Worm (Caenorhabditis elegans) whole organism, L4 larva: ENCODE measurements around the gene cnt-2.

Experiments
- D1046.2 ChIP-seq: fragments of 200-800 bp; sonication (Bioruptor generic); IDR thresholded peaks from 2 replicates; pipeline ENCODE4 v1.3.6; 2022; ENCODE audit warnings: missing genetic modification characterization, missing compliant biosample characterization
- F37D6.2 ChIP-seq: sonication (generic microtip); optimal IDR thresholded peaks from 2 replicates; lab custom pipeline; 2016; ENCODE audit warnings: mild to moderate bottlenecking, missing genetic modification characterization, missing compliant biosample characterization
- T20F7.1 ChIP-seq: fragments of 200-800 bp; sonication (Bioruptor generic); optimal IDR thresholded peaks from 2 replicates; lab custom pipeline; 2018; ENCODE audit warnings: mild to moderate bottlenecking, missing genetic modification characterization, missing compliant biosample characterization
- Y5F2A.4 ChIP-seq: fragments of 200-800 bp; sonication (Bioruptor generic); optimal IDR thresholded peaks from 2 replicates; lab custom pipeline; 2018; ENCODE audit warnings: mild to moderate bottlenecking, missing genetic modification characterization, missing compliant biosample characterization
- ama-1 ChIP-seq: fragments of 150-350 bp; optimal IDR thresholded peaks from 2 replicates; lab custom pipeline; 2014; ENCODE audit warnings: inconsistent platforms, mixed read lengths
- arid-1 ChIP-seq: fragments of 200-800 bp; sonication (Bioruptor generic); conservative IDR thresholded peaks from 2 replicates; pipeline ENCODE4 v1.3.6; 2022; ENCODE audit warnings: missing genetic modification reagents, missing genetic modification characterization, missing compliant biosample characterization
- ceh-44 ChIP-seq: fragments of 200-800 bp; sonication (Bioruptor generic); IDR thresholded peaks from 2 replicates; pipeline ENCODE4 v1.3.6; 2022; ENCODE audit warnings: missing genetic modification reagents, missing genetic modification characterization, missing compliant biosample characterization
- ceh-62 ChIP-seq: sonication (generic microtip); optimal IDR thresholded peaks from 2 replicates; lab custom pipeline; 2017; ENCODE audit warnings: missing biosample characterization, missing genetic modification characterization
- ceh-82 ChIP-seq: sonication (generic microtip); optimal IDR thresholded peaks from 2 replicates; lab custom pipeline; 2017; ENCODE audit warnings: missing biosample characterization, missing genetic modification characterization
- cey-2 ChIP-seq: sonication (generic microtip); optimal IDR thresholded peaks from 3 replicates; lab custom pipeline; 2017; ENCODE audit warnings: missing genetic modification characterization, mild to moderate bottlenecking, missing compliant biosample characterization, antibody characterized with exemption, borderline replicate concordance; ENCODE audit not compliant: insufficient read depth
- daf-16 ChIP-seq, 3 experiments: sonication (generic microtip); optimal IDR thresholded peaks; 2 replicates each; lab custom pipeline; 2016 to 2017; ENCODE audit warnings: missing genetic modification characterization in 3 of 3, missing genetic modification reagents in 3 of 3, mild to moderate bottlenecking in 2 of 3, missing compliant biosample characterization in 2 of 3, missing biosample characterization in 1 of 3, moderate library complexity in 1 of 3
- dmd-6 ChIP-seq: fragments of 200-800 bp; sonication (Bioruptor generic); IDR thresholded peaks from 2 replicates; pipeline ENCODE4 v1.3.6; 2022; ENCODE audit warnings: missing genetic modification reagents, missing genetic modification characterization, missing compliant biosample characterization
- dmd-8 ChIP-seq: fragments of 200-800 bp; sonication (Bioruptor generic); IDR thresholded peaks from 2 replicates; pipeline ENCODE4 v1.3.6; 2022; ENCODE audit warnings: missing genetic modification characterization, missing compliant biosample characterization
- dmd-9 ChIP-seq: fragments of 200-800 bp; sonication (Bioruptor generic); IDR thresholded peaks from 2 replicates; pipeline ENCODE4 v1.3.6; 2022; ENCODE audit warnings: missing genetic modification reagents, missing genetic modification characterization, missing compliant biosample characterization
- dve-1 ChIP-seq: sonication (generic microtip); optimal IDR thresholded peaks from 2 replicates; lab custom pipeline; 2017; ENCODE audit warnings: antibody characterized with exemption, mild to moderate bottlenecking, missing genetic modification characterization, missing compliant biosample characterization; ENCODE audit not compliant: insufficient read depth
- egl-27 ChIP-seq: sonication (generic microtip); optimal IDR thresholded peaks from 3 replicates; lab custom pipeline; 2017; ENCODE audit warnings: missing biosample characterization, missing genetic modification reagents, missing genetic modification characterization
- fkh-10 ChIP-seq: fragments of 150-350 bp; optimal IDR thresholded peaks from 2 replicates; lab custom pipeline; 2014; ENCODE audit warnings: missing biosample characterization, missing genetic modification reagents, missing genetic modification characterization
- fos-1 ChIP-seq: fragments of 150-350 bp; optimal IDR thresholded peaks from 2 replicates; lab custom pipeline; 2014; ENCODE audit warnings: missing biosample characterization, missing genetic modification characterization
- hif-1 ChIP-seq, 2 experiments: sonication (generic microtip); optimal IDR thresholded peaks; 2 replicates each; lab custom pipeline; 2016 to 2017; ENCODE audit warnings: missing compliant biosample characterization in 2 of 2, missing genetic modification characterization in 2 of 2, missing genetic modification reagents in 2 of 2, missing genotype in 2 of 2, mild to moderate bottlenecking in 1 of 2
- hmg-1.1 ChIP-seq: fragments of 200-800 bp; sonication (Bioruptor generic); IDR thresholded peaks from 2 replicates; pipeline ENCODE4 v1.3.6; 2022; ENCODE audit warnings: missing genetic modification reagents, missing genetic modification characterization, missing compliant biosample characterization
- lim-7 ChIP-seq: fragments of 200-800 bp; sonication (Bioruptor generic); IDR thresholded peaks from 2 replicates; pipeline ENCODE4 v1.3.6; 2022; ENCODE audit warnings: missing genetic modification characterization, missing compliant biosample characterization
- lin-38 ChIP-seq: fragments of 200-800 bp; sonication (Bioruptor generic); IDR thresholded peaks from 2 replicates; pipeline ENCODE4 v1.3.6; 2022; ENCODE audit warnings: missing genetic modification reagents, missing genetic modification characterization, missing compliant biosample characterization
- lin-39 ChIP-seq: fragments of 150-350 bp; optimal IDR thresholded peaks from 2 replicates; lab custom pipeline; 2014; ENCODE audit warnings: missing biosample characterization, missing genetic modification reagents, missing genetic modification characterization
- lir-3 ChIP-seq: sonication (generic microtip); optimal IDR thresholded peaks from 2 replicates; lab custom pipeline; 2016; ENCODE audit warnings: mild to moderate bottlenecking, missing genetic modification characterization, missing compliant biosample characterization
- mdl-1 ChIP-seq, 2 experiments: fragments of 150-350 bp in 1 of 2; sonication (generic microtip) in 1 of 2; optimal IDR thresholded peaks; 2 replicates each; lab custom pipeline; 2014 to 2017; ENCODE audit warnings: missing biosample characterization in 2 of 2, missing genetic modification characterization in 2 of 2
- mxl-3 ChIP-seq: fragments of 200-800 bp; sonication (Bioruptor generic); optimal IDR thresholded peaks from 2 replicates; lab custom pipeline; 2018; ENCODE audit warnings: mild to moderate bottlenecking, missing genetic modification characterization, missing compliant biosample characterization
- nhr-10 ChIP-seq: fragments of 150-350 bp; optimal IDR thresholded peaks from 2 replicates; lab custom pipeline; 2014; ENCODE audit warnings: missing biosample characterization, missing genetic modification characterization
- nhr-102 ChIP-seq: sonication (generic microtip); optimal IDR thresholded peaks from 2 replicates; lab custom pipeline; 2016; ENCODE audit warnings: mild to moderate bottlenecking, missing genetic modification characterization, moderate library complexity, missing compliant biosample characterization
- nhr-11 ChIP-seq: fragments of 150-350 bp; optimal IDR thresholded peaks from 2 replicates; lab custom pipeline; 2014; ENCODE audit warnings: missing biosample characterization, missing genetic modification characterization
- nhr-111 ChIP-seq: fragments of 200-800 bp; sonication (Bioruptor generic); optimal IDR thresholded peaks from 2 replicates; lab custom pipeline; 2018; ENCODE audit warnings: mild to moderate bottlenecking, missing genetic modification characterization, missing compliant biosample characterization
- nhr-237 ChIP-seq: sonication (generic microtip); optimal IDR thresholded peaks from 2 replicates; lab custom pipeline; 2017; ENCODE audit warnings: missing biosample characterization, missing genetic modification characterization
- nhr-25 ChIP-seq: sonication (generic microtip); optimal IDR thresholded peaks from 2 replicates; lab custom pipeline; 2017; ENCODE audit warnings: missing genetic modification characterization, mild to moderate bottlenecking, missing compliant biosample characterization, antibody characterized with exemption, moderate library complexity, borderline replicate concordance; ENCODE audit not compliant: insufficient read depth
- nhr-28 ChIP-seq: fragments of 150-350 bp; optimal IDR thresholded peaks from 2 replicates; lab custom pipeline; 2014; ENCODE audit warnings: missing biosample characterization, missing genetic modification characterization
- nhr-42 ChIP-seq: fragments of 200-800 bp; sonication (Bioruptor generic); IDR thresholded peaks from 2 replicates; pipeline ENCODE4 v1.3.6; 2022; ENCODE audit warnings: missing genetic modification characterization, missing compliant biosample characterization
- nhr-6 ChIP-seq: fragments of 150-350 bp; optimal IDR thresholded peaks from 2 replicates; lab custom pipeline; 2014; ENCODE audit warnings: missing biosample characterization, missing genetic modification characterization
- pha-4 ChIP-seq, 2 experiments: fragments of 150-350 bp in 1 of 2; fragments of 200-800 bp in 1 of 2; sonication (Bioruptor generic) in 1 of 2; IDR thresholded peaks in 1 of 2; optimal IDR thresholded peaks in 1 of 2; 2 replicates each; pipeline versions ENCODE4 v1.3.6 to Lab custom; 2014 to 2022; ENCODE audit warnings: missing genetic modification characterization in 2 of 2, missing genetic modification reagents in 2 of 2, missing biosample characterization in 1 of 2, missing compliant biosample characterization in 1 of 2
- rbr-2 ChIP-seq: sonication (generic microtip); optimal IDR thresholded peaks from 2 replicates; lab custom pipeline; 2016; ENCODE audit warnings: missing genotype, missing genetic modification characterization, missing compliant biosample characterization
- saeg-2 ChIP-seq: fragments of 200-800 bp; sonication (Bioruptor generic); IDR thresholded peaks from 2 replicates; pipeline ENCODE4 v1.3.6; 2022; ENCODE audit warnings: missing genetic modification reagents, missing genetic modification characterization, missing compliant biosample characterization
- sdz-12 ChIP-seq: fragments of 200-800 bp; sonication (Bioruptor generic); optimal IDR thresholded peaks from 2 replicates; lab custom pipeline; 2018; ENCODE audit warnings: mild to moderate bottlenecking, missing genetic modification characterization, missing compliant biosample characterization
- skn-1 ChIP-seq: fragments of 150-350 bp; optimal IDR thresholded peaks from 2 replicates; lab custom pipeline; 2014; ENCODE audit warnings: missing biosample characterization, missing genetic modification characterization
- snpc-1.2 ChIP-seq: fragments of 200-800 bp; sonication (Bioruptor generic); IDR thresholded peaks from 2 replicates; pipeline ENCODE4 v1.3.6; 2022; ENCODE audit warnings: missing genetic modification reagents, missing genetic modification characterization, missing compliant biosample characterization
- spr-3 ChIP-seq: fragments of 200-800 bp; sonication (Bioruptor generic); optimal IDR thresholded peaks from 2 replicates; lab custom pipeline; 2018; ENCODE audit warnings: mild to moderate bottlenecking, missing genetic modification characterization, missing compliant biosample characterization
- tag-97 ChIP-seq: fragments of 200-800 bp; sonication (Bioruptor generic); IDR thresholded peaks from 2 replicates; pipeline ENCODE4 v1.3.6; 2022; ENCODE audit warnings: missing genetic modification characterization, missing compliant biosample characterization
- unc-130 ChIP-seq: sonication (generic microtip); optimal IDR thresholded peaks from 2 replicates; lab custom pipeline; 2016; ENCODE audit warnings: missing genetic modification reagents, missing genetic modification characterization, missing compliant biosample characterization
- unc-62 ChIP-seq, 3 experiments: fragments of 150-350 bp in 1 of 3; sonication (generic microtip); optimal IDR thresholded peaks in 2 of 3; peaks in 1 of 3; 1 replicate in 1 of 3; 2 replicates in 2 of 3; lab custom pipeline; 2014 to 2017; ENCODE audit warnings: missing biosample characterization in 3 of 3, missing genetic modification characterization in 3 of 3, missing genetic modification reagents in 3 of 3, missing genotype in 1 of 3
- zfp-2 ChIP-seq: sonication (generic microtip); optimal IDR thresholded peaks from 2 replicates; lab custom pipeline; 2016; ENCODE audit warnings: mild to moderate bottlenecking, missing genetic modification characterization, missing compliant biosample characterization
- zfp-3 ChIP-seq: fragments of 200-800 bp; sonication (Bioruptor generic); conservative IDR thresholded peaks from 2 replicates; pipeline ENCODE4 v1.3.6; 2022; ENCODE audit warnings: missing genetic modification reagents, missing genetic modification characterization, missing compliant biosample characterization
- ztf-11 ChIP-seq: fragments of 150-350 bp; optimal IDR thresholded peaks from 2 replicates; lab custom pipeline; 2014; ENCODE audit warnings: missing biosample characterization, missing genetic modification characterization
- ztf-7 ChIP-seq: fragments of 150-350 bp; optimal IDR thresholded peaks from 2 replicates; lab custom pipeline; 2014; ENCODE audit warnings: missing biosample characterization, missing genetic modification characterization

The cnt-2 gene

DNA sequence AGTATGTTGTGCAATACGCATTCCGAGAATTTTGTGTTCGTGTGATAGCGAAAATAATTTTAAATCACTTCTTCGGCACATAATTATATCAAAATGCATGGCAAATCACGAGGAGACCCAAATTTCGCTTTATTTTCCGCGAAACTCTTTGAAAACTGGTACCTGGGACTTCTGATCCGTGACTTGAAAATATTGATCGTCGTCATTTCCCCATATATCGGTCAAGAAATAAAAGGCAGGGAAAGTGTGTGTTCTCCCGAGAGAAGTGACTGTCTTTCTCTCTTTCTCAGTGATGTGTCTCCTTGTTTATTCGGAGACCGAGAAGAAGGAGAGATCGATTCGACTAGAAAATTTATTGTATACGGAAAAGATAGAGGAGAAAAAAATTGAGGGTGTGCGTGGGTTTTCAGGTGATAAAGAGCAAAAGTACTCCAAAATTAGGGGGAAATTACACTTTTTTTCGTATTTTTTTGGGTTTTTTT is 56.4 kb downstream of the cnt-2 start, which contains the start of gene W09D10.5:
TSS of gene W09D10.5 (minus strand) at position 345 of the 482 bp plus-strand sequence.
- TF ChIP-seq nhr-102 (peak; percentile 9), nhr-111 (GFP tag; lab: Kevin White, UChicago) (no peak), sdz-12 (GFP tag; lab: Kevin White, UChicago) (peak; percentile 27), egl-27 (tag; lab: Kevin White, UChicago) (no peak), tag-97 (no peak), hmg-1.1 (GFP tag; lab: Robert Waterston, UW) (peak; percentile 42; the same call in 1 of the 2 replicates), lim-7 (GFP tag; lab: Robert Waterston, UW) (peak; percentile 63; the same call in 1 of the 2 replicates), unc-130 (GFP tag; lab: Kevin White, UChicago) (no peak), fos-1 (no peak), snpc-1.2 (GFP tag; lab: Robert Waterston, UW) (peak; percentile 59; the same call in 1 of the 2 replicates), cey-2 (tag; lab: Kevin White, UChicago) (no peak), ztf-7 (tag; lab: Kevin White, UChicago) (no peak), dve-1 (peak; percentile 67), nhr-10 (tag; lab: Kevin White, UChicago) (peak; percentile 1), nhr-11 (tag; lab: Kevin White, UChicago) (peak; percentile 46), nhr-237 (tag; lab: Kevin White, UChicago) (no peak), ztf-11 (tag; lab: Kevin White, UChicago) (no peak), Y5F2A.4 (GFP tag; lab: Kevin White, UChicago) (no peak), nhr-28 (tag; lab: Kevin White, UChicago) (peak; percentile 76), F37D6.2 (tag; lab: Kevin White, UChicago) (no peak), nhr-42 (GFP tag; lab: Robert Waterston, UW) (0 out of 2 replicates have a peak, but pooled peaks have one; percentile 35), dmd-6 (GFP tag; lab: Robert Waterston, UW) (peak; percentile 51; the same call in 1 of the 2 replicates), rbr-2 (tag; lab: Kevin White, UChicago) (no peak), nhr-6 (tag; lab: Kevin White, UChicago) (no peak), T20F7.1 (GFP tag; lab: Kevin White, UChicago) (no peak), ceh-44 (GFP tag; lab: Robert Waterston, UW) (no peak), daf-16 (GFP tag; optimal IDR thresholded peaks at IDR 0.05; lab: Kevin White, UChicago) (no peak), daf-16 (tag; optimal IDR thresholded peaks at IDR 0.05; lab: Kevin White, UChicago) (peak; percentile 79), mdl-1 (tag; optimal IDR thresholded peaks at IDR 0.05; lab: Kevin White, UChicago) (no peak), zfp-2 (no peak), mxl-3 (GFP tag; lab: Kevin White, UChicago) (peak; percentile 40), lin-38 (GFP tag; lab: Robert Waterston, UW) (peak; percentile 44), skn-1 (tag; lab: Kevin White, UChicago) (no peak), ceh-82 (no peak), pha-4 (GFP tag; IDR thresholded peaks at IDR 0.05; lab: Robert Waterston, UW) (0 out of 2 replicates have a peak, but pooled peaks have one; percentile 44), pha-4 (tag; optimal IDR thresholded peaks at IDR 0.05; lab: Kevin White, UChicago) (no peak), saeg-2 (GFP tag; lab: Robert Waterston, UW) (no peak), dmd-8 (GFP tag; lab: Robert Waterston, UW) (no peak), zfp-3 (GFP tag; lab: Robert Waterston, UW) (no peak), arid-1 (GFP tag; lab: Robert Waterston, UW) (0 out of 2 replicates have a peak, but pooled peaks have one; percentile 43), dmd-9 (GFP tag; lab: Robert Waterston, UW) (no peak), ceh-62 (tag; lab: Kevin White, UChicago) (no peak), fkh-10 (GFP tag; lab: Kevin White, UChicago) (no peak), lin-39 (tag; lab: Kevin White, UChicago) (no peak), D1046.2 (GFP tag; lab: Robert Waterston, UW) (no peak), lir-3 (tag; lab: Kevin White, UChicago) (no peak), spr-3 (GFP tag; lab: Kevin White, UChicago) (no peak), ama-1 (peak; percentile 84), unc-62 (GFP tag; optimal IDR thresholded peaks at IDR 0.05 in 1 of 2; lab: Kevin White, UChicago) (peak in 1 of 2 experiments; percentile 62), unc-62 (tag; optimal IDR thresholded peaks at IDR 0.05; lab: Kevin White, UChicago) (no peak), hif-1 (tag; optimal IDR thresholded peaks at IDR 0.05; lab: Kevin White, UChicago) (peak in 1 of 2 experiments; percentile 55), nhr-25 (tag; lab: Kevin White, UChicago) (no peak)
